Worm (Caenorhabditis elegans) whole organism, early embryonic: ENCODE data around the gene ZC204.13.

Experiments
- ama-1 ChIP-seq: fragments of 150-350 bp; optimal IDR thresholded peaks from 2 replicates; lab custom pipeline; 2014
- ceh-13 ChIP-seq: fragments of 200-800 bp; sonication (Bioruptor generic); optimal IDR thresholded peaks from 2 replicates; lab custom pipeline; 2018; ENCODE audit warnings: mild to moderate bottlenecking, missing genetic modification characterization, missing compliant biosample characterization
- ets-7 ChIP-seq: sonication (generic microtip); optimal IDR thresholded peaks from 2 replicates; lab custom pipeline; 2016; ENCODE audit warnings: missing genotype, missing genetic modification characterization, missing compliant biosample characterization
- hmbx-1 ChIP-seq: sonication (generic microtip); optimal IDR thresholded peaks from 2 replicates; lab custom pipeline; 2016; ENCODE audit warnings: mild to moderate bottlenecking, missing genetic modification characterization, missing compliant biosample characterization
- hnd-1 ChIP-seq: sonication (generic microtip); optimal IDR thresholded peaks from 2 replicates; lab custom pipeline; 2016; ENCODE audit warnings: missing genetic modification characterization, missing compliant biosample characterization
- pes-1 ChIP-seq: fragments of 200-800 bp; sonication (Bioruptor generic); IDR thresholded peaks from 2 replicates; pipeline ENCODE4 v1.3.6; 2022; ENCODE audit warnings: missing genetic modification reagents, missing genetic modification characterization, missing compliant biosample characterization
- scrt-1 ChIP-seq: fragments of 200-800 bp; sonication (Bioruptor generic); IDR thresholded peaks from 2 replicates; pipeline ENCODE4 v1.3.6; 2022; ENCODE audit warnings: missing genetic modification characterization, missing compliant biosample characterization
- tbx-11 ChIP-seq: fragments of 200-800 bp; sonication (Bioruptor generic); IDR thresholded peaks from 2 replicates; pipeline ENCODE4 v1.3.6; 2022; ENCODE audit warnings: missing genetic modification characterization, missing compliant biosample characterization
- tbx-37 ChIP-seq: fragments of 200-800 bp; sonication (Bioruptor generic); conservative IDR thresholded peaks from 2 replicates; pipeline ENCODE4 v1.3.6; 2022; ENCODE audit warnings: missing genetic modification reagents, missing genetic modification characterization, missing compliant biosample characterization

DNA sequence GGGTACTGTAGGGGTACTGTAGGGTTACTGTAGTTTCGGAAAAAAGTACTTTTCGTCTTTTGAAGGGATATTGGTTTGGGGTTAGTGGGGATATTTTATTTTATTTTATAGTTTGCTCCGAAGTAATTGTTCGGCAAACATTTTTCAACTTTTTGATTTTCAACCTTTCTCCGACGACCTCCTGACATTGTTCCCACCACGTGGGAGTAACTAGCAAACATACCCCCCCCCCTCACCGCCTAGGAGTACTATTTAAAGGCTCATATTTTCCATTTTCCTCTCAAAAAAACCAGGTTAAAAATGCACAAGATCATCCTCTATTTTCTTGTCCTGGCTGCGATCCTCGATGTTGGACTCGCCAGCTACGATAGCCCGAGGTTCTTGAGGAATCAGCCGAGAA lies 5.2 kb upstream of the ZC204.13 start, which contains the start of gene srlf-29:
- no peak for TF ChIP-seq pes-1 (GFP tag; lab: Robert Waterston, UW)
- TF ChIP-seq hmbx-1, result no peak
- no peak for TF ChIP-seq ets-7 (tag; lab: Kevin White, UChicago)
- TF ChIP-seq ceh-13, result no peak
- TF ChIP-seq tbx-37 (GFP tag; lab: Robert Waterston, UW), result no peak
- no peak for TF ChIP-seq hnd-1 (tag; lab: Kevin White, UChicago)
- TF ChIP-seq scrt-1 (GFP tag; lab: Robert Waterston, UW), result no peak
- no peak for TF ChIP-seq ama-1
- TF ChIP-seq tbx-11 (GFP tag; lab: Robert Waterston, UW), result no peak
